Worm (Caenorhabditis elegans): ENCODE results near the gene T27E4.5.

DNA sequence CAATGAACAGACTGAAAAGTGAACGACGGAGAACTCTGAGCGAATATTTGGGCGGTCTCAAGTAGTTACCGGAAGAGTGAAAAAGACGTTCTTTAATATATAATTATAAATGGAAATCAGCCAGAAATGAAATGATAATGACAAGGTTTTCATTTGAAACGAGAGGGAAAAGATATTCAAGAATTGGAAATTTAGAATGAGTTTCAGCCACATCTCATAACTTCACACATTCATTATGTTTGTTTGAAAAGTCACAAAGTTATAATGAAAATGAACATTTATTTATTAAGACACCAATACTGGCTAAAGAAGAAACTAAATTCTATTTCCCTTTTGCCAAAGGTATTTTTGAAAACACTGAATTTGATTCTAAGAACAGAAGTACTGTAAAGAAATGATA lies 18.5 kb downstream of the T27E4.5 start, which contains the start of gene C25E10.7:
- no peak for TF ChIP-seq sup-37 (GFP tag; optimal IDR thresholded peaks at IDR 0.05)
- TF ChIP-seq mdl-1 (tag; optimal IDR thresholded peaks at IDR 0.05), result no peak
- no peak for TF ChIP-seq ceh-82 (tag; optimal IDR thresholded peaks at IDR 0.05)
